2 fruit fly cellular contexts compared by ENCODE assay signal in the genomic region with DNA sequence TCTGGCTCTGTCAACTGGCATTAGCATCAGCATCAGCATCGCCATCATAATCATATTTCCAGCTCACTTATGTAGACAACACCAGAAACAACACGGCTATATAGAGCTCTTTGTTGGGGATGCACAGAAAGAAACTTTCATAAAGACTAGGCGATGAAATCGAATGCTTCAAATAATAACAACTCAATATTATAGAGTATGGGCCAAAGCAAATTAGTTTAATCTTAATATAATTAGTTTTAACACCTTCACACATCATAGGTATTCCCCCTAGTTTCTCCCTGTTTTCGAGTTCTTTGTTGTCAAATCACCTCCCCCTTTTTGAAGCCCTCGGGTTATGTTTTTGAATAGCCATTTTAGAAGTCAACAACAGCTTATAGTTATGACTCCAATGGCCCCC.
A peak's percentile ranks its signal among the peaks of the same experiment; 100 is the strongest.
TF ChIP-seq lines count a peak whose summit lies in the region.

No protein-coding gene starts in this region.

TF ChIP-seq in whole organism, embryonic, 481 proteins besides CTCF, POLR2A, EP300 and RAD21 (continued from another document and continues in another):
- peak; percentile 26 for TF ChIP-seq CG10979 (tag; optimal IDR thresholded peaks at IDR 0.05; lab: Kevin White, UChicago)
- TF ChIP-seq PHDP (tag; optimal IDR thresholded peaks at IDR 0.05; lab: Kevin White, UChicago) = peak; percentile 15
- TF ChIP-seq CG30020 (tag; optimal IDR thresholded peaks at IDR 0.05; lab: Kevin White, UChicago) = no peak
- TF ChIP-seq Asciz (GFP tag; optimal IDR thresholded peaks at IDR 0.05; lab: Kevin White, UChicago) = no peak
- peak; percentile 66; the same call in 2 of the 3 replicates for TF ChIP-seq otp (GFP tag; IDR thresholded peaks at IDR 0.05; lab: Robert Waterston, UW)
- TF ChIP-seq prd (optimal IDR thresholded peaks at IDR 0.05; lab: Kevin White, UChicago) = no peak
- peak; percentile 55; the same call in 1 of the 3 replicates for TF ChIP-seq prd (GFP tag; IDR thresholded peaks at IDR 0.05; lab: Robert Waterston, UW)
- peak; percentile 4 for TF ChIP-seq Hsf (GFP tag; optimal IDR thresholded peaks at IDR 0.05; lab: Kevin White, UChicago)
- no peak for TF ChIP-seq CG6175 (GFP tag; IDR thresholded peaks at IDR 0.05; lab: Robert Waterston, UW)
- TF ChIP-seq Dek (tag; optimal IDR thresholded peaks at IDR 0.05; lab: Kevin White, UChicago) = no peak
- TF ChIP-seq CG34422 (GFP tag; IDR thresholded peaks at IDR 0.05; lab: Robert Waterston, UW) = 0 out of 3 replicates have a peak, but pooled peaks have one; percentile 31
- no peak for TF ChIP-seq ara (GFP tag; IDR thresholded peaks at IDR 0.05; lab: Robert Waterston, UW)
- no peak for TF ChIP-seq crp (GFP tag; optimal IDR thresholded peaks at IDR 0.05; lab: Kevin White, UChicago)
- TF ChIP-seq sim (GFP tag; IDR thresholded peaks at IDR 0.05; lab: Robert Waterston, UW) = no peak
- no peak for TF ChIP-seq caup (GFP tag; optimal IDR thresholded peaks at IDR 0.05; lab: Kevin White, UChicago; ENCODE audit: severe bottlenecking)
- peak; percentile 2 for TF ChIP-seq grau (tag; optimal IDR thresholded peaks at IDR 0.05; lab: Kevin White, UChicago)
- TF ChIP-seq oc (tag; optimal IDR thresholded peaks at IDR 0.05; lab: Kevin White, UChicago) = peak; percentile 29
- no peak for TF ChIP-seq org-1 (GFP tag; optimal IDR thresholded peaks at IDR 0.05; lab: Kevin White, UChicago)
- 0 out of 3 replicates have a peak, but pooled peaks have one; percentile 34 for TF ChIP-seq so (GFP tag; IDR thresholded peaks at IDR 0.05; lab: Robert Waterston, UW)
- TF ChIP-seq Gsc (GFP tag; IDR thresholded peaks at IDR 0.05; lab: Robert Waterston, UW) = no peak
- peak in 1 of 2 experiments; percentile 7 for TF ChIP-seq chif (GFP tag; optimal IDR thresholded peaks at IDR 0.05; lab: Kevin White, UChicago)
- TF ChIP-seq twi (tag; optimal IDR thresholded peaks at IDR 0.05; lab: Kevin White, UChicago) = no peak
- TF ChIP-seq CG18262 (tag; optimal IDR thresholded peaks at IDR 0.05; lab: Kevin White, UChicago) = peak; percentile 29
- no peak for TF ChIP-seq wor (GFP tag; IDR thresholded peaks at IDR 0.05; lab: Robert Waterston, UW)
- TF ChIP-seq Sox100B (GFP tag; optimal IDR thresholded peaks at IDR 0.05; lab: Kevin White, UChicago) = peak; percentile 11
- no peak for TF ChIP-seq dmrt11E (tag; optimal IDR thresholded peaks at IDR 0.05; lab: Kevin White, UChicago)
- TF ChIP-seq CG18011 (GFP tag; optimal IDR thresholded peaks at IDR 0.05; lab: Kevin White, UChicago) = no peak
- peak; percentile 36 for TF ChIP-seq CG2712 (tag; optimal IDR thresholded peaks at IDR 0.05; lab: Kevin White, UChicago)
- TF ChIP-seq hkb (optimal IDR thresholded peaks at IDR 0.05; lab: Kevin White, UChicago) = no peak
- TF ChIP-seq hkb (GFP tag; IDR thresholded peaks at IDR 0.05; lab: Robert Waterston, UW) = peak; percentile 62
- no peak for TF ChIP-seq Mad (GFP tag; optimal IDR thresholded peaks at IDR 0.05; lab: Kevin White, UChicago)
- TF ChIP-seq HLHmδ (GFP tag; optimal IDR thresholded peaks at IDR 0.05; lab: Kevin White, UChicago) = no peak
- no peak for TF ChIP-seq Nf-YC (tag; optimal IDR thresholded peaks at IDR 0.05; lab: Kevin White, UChicago)
- no peak for TF ChIP-seq CG6254 (GFP tag; optimal IDR thresholded peaks at IDR 0.05; lab: Kevin White, UChicago)
- TF ChIP-seq CG2678 (tag; optimal IDR thresholded peaks at IDR 0.05; lab: Kevin White, UChicago) = peak; percentile 39
- peak; percentile 27 for TF ChIP-seq Oli (tag; optimal IDR thresholded peaks at IDR 0.05; lab: Kevin White, UChicago)
- no peak for TF ChIP-seq CG2889 (GFP tag; IDR thresholded peaks at IDR 0.05; lab: Robert Waterston, UW)
- TF ChIP-seq CG15073 (GFP tag; optimal IDR thresholded peaks at IDR 0.05; lab: Kevin White, UChicago) = no peak
- no peak for TF ChIP-seq CG12299 (tag; optimal IDR thresholded peaks at IDR 0.05; lab: Kevin White, UChicago)
- TF ChIP-seq tx (GFP tag; optimal IDR thresholded peaks at IDR 0.05; lab: Kevin White, UChicago) = no peak
- no peak for TF ChIP-seq CG14667 (GFP tag; IDR thresholded peaks at IDR 0.05; lab: Robert Waterston, UW)
- TF ChIP-seq E2f1 (GFP tag; IDR thresholded peaks at IDR 0.05; lab: Robert Waterston, UW) = 0 out of 2 replicates have a peak, but pooled peaks have one; percentile 11
- no peak for TF ChIP-seq E2f2 (GFP tag; IDR thresholded peaks at IDR 0.05; lab: Robert Waterston, UW)
- TF ChIP-seq esg (GFP tag; conservative IDR thresholded peaks at IDR 0.05; lab: Robert Waterston, UW) = 0 out of 2 replicates have a peak, but pooled peaks have one; percentile 18
- TF ChIP-seq CG1529 (GFP tag; optimal IDR thresholded peaks at IDR 0.05; lab: Kevin White, UChicago) = no peak
- peak; percentile 10 for TF ChIP-seq unpg (GFP tag; optimal IDR thresholded peaks at IDR 0.05; lab: Kevin White, UChicago)
- TF ChIP-seq gce (GFP tag; IDR thresholded peaks at IDR 0.05; lab: Robert Waterston, UW) = 0 out of 3 replicates have a peak, but pooled peaks have one; percentile 9
- no peak for TF ChIP-seq sd (tag; optimal IDR thresholded peaks at IDR 0.05; lab: Kevin White, UChicago)
- no peak for TF ChIP-seq ro (GFP tag; IDR thresholded peaks at IDR 0.05; lab: Robert Waterston, UW)
- peak; percentile 41; the same call in 2 of the 3 replicates for TF ChIP-seq row (GFP tag; IDR thresholded peaks at IDR 0.05; lab: Robert Waterston, UW)
- TF ChIP-seq CG4328 (GFP tag; optimal IDR thresholded peaks at IDR 0.05; lab: Kevin White, UChicago) = no peak
- peak; percentile 39 for TF ChIP-seq CG17359 (tag; optimal IDR thresholded peaks at IDR 0.05; lab: Kevin White, UChicago)
- peak; percentile 24 for TF ChIP-seq CG12391 (tag; optimal IDR thresholded peaks at IDR 0.05; lab: Kevin White, UChicago)
- TF ChIP-seq ase (GFP tag; IDR thresholded peaks at IDR 0.05; lab: Robert Waterston, UW) = peak; percentile 52; the same call in 1 of the 3 replicates
- no peak for TF ChIP-seq CG12659 (GFP tag; optimal IDR thresholded peaks at IDR 0.05; lab: Kevin White, UChicago)
- TF ChIP-seq scrt (GFP tag; optimal IDR thresholded peaks at IDR 0.05; lab: Kevin White, UChicago) = no peak
- TF ChIP-seq z (GFP tag; IDR thresholded peaks at IDR 0.05; lab: Robert Waterston, UW) = no peak
- 0 out of 2 replicates have a peak, but pooled peaks have one; percentile 15 for TF ChIP-seq CG11696 (GFP tag; IDR thresholded peaks at IDR 0.05; lab: Robert Waterston, UW)
- TF ChIP-seq Rfx (GFP tag; IDR thresholded peaks at IDR 0.05; lab: Robert Waterston, UW) = no peak
- TF ChIP-seq gsb (GFP tag; IDR thresholded peaks at IDR 0.05; lab: Robert Waterston, UW) = no peak
- peak; percentile 19 for TF ChIP-seq Six4 (GFP tag; optimal IDR thresholded peaks at IDR 0.05; lab: Kevin White, UChicago)
- TF ChIP-seq Ptx1 (GFP tag; IDR thresholded peaks at IDR 0.05; lab: Robert Waterston, UW) = no peak
- TF ChIP-seq CG43689 (GFP tag; IDR thresholded peaks at IDR 0.05; lab: Robert Waterston, UW) = no peak
- no peak for TF ChIP-seq Deaf1 (tag; optimal IDR thresholded peaks at IDR 0.05; lab: Kevin White, UChicago)

TF ChIP-seq in whole organism, prepupa, 60 proteins besides CTCF, POLR2A, EP300 and RAD21 (continued from another document):
- no peak for TF ChIP-seq Eip93F (GFP tag; optimal IDR thresholded peaks at IDR 0.05; lab: Kevin White, UChicago)
- TF ChIP-seq salr (GFP tag; optimal IDR thresholded peaks at IDR 0.05; lab: Kevin White, UChicago) = no peak
- no peak for TF ChIP-seq Hr39 (GFP tag; optimal IDR thresholded peaks at IDR 0.05; lab: Kevin White, UChicago)
- peak; percentile 17 for TF ChIP-seq Hr4 (GFP tag; optimal IDR thresholded peaks at IDR 0.05; lab: Kevin White, UChicago)
- no peak for TF ChIP-seq Ets21C (GFP tag; optimal IDR thresholded peaks at IDR 0.05; lab: Kevin White, UChicago)
- TF ChIP-seq topi (GFP tag; optimal IDR thresholded peaks at IDR 0.05; lab: Kevin White, UChicago) = no peak
- TF ChIP-seq CG16779 (tag; optimal IDR thresholded peaks at IDR 0.05; lab: Kevin White, UChicago) = no peak
- peak; percentile 71; the same call in 1 of the 3 replicates for TF ChIP-seq CG6163 (GFP tag; IDR thresholded peaks at IDR 0.05; lab: Robert Waterston, UW)
- TF ChIP-seq CG11294 (GFP tag; IDR thresholded peaks at IDR 0.05; lab: Robert Waterston, UW) = no peak
- no peak for TF ChIP-seq Hr38 (GFP tag; optimal IDR thresholded peaks at IDR 0.05; lab: Kevin White, UChicago)
- no peak for TF ChIP-seq CG6276 (GFP tag; optimal IDR thresholded peaks at IDR 0.05; lab: Kevin White, UChicago)
- TF ChIP-seq cyc (GFP tag; optimal IDR thresholded peaks at IDR 0.05; lab: Kevin White, UChicago) = no peak
- TF ChIP-seq CG3919 (GFP tag; optimal IDR thresholded peaks at IDR 0.05; lab: Kevin White, UChicago) = peak; percentile 11
- TF ChIP-seq CG10669 (GFP tag; optimal IDR thresholded peaks at IDR 0.05; lab: Kevin White, UChicago) = no peak
- no peak for TF ChIP-seq CG1621 (tag; optimal IDR thresholded peaks at IDR 0.05; lab: Kevin White, UChicago)
- TF ChIP-seq pdm3 (GFP tag; optimal IDR thresholded peaks at IDR 0.05; lab: Kevin White, UChicago) = no peak
- no peak for TF ChIP-seq vri (GFP tag; optimal IDR thresholded peaks at IDR 0.05; lab: Kevin White, UChicago)
- no peak for TF ChIP-seq Eip75B (GFP tag; optimal IDR thresholded peaks at IDR 0.05; lab: Kevin White, UChicago)
- no peak for TF ChIP-seq dsx (GFP tag; optimal IDR thresholded peaks at IDR 0.05; lab: Kevin White, UChicago; ENCODE audit: poor library complexity, severe bottlenecking)
- peak; percentile 33; the same call in 2 of the 3 replicates for TF ChIP-seq CG8119 (GFP tag; IDR thresholded peaks at IDR 0.05; lab: Robert Waterston, UW)
- no peak for TF ChIP-seq CG8632 (GFP tag; optimal IDR thresholded peaks at IDR 0.05; lab: Kevin White, UChicago)
- TF ChIP-seq svp (GFP tag; lab: Kevin White, UChicago) = no peak
- TF ChIP-seq CG6792 (GFP tag; optimal IDR thresholded peaks at IDR 0.05; lab: Kevin White, UChicago) = no peak
- TF ChIP-seq CG3032 (tag; optimal IDR thresholded peaks at IDR 0.05; lab: Kevin White, UChicago) = peak; percentile 8
- TF ChIP-seq eg (GFP tag; IDR thresholded peaks at IDR 0.05; lab: Robert Waterston, UW) = peak; percentile 52; the same call in 2 of the 3 replicates
- no peak for TF ChIP-seq CG4318 (GFP tag; optimal IDR thresholded peaks at IDR 0.05; lab: Kevin White, UChicago)
- peak; percentile 4 for TF ChIP-seq Sox14 (GFP tag; optimal IDR thresholded peaks at IDR 0.05; lab: Kevin White, UChicago)
- no peak for TF ChIP-seq fd59A (GFP tag; optimal IDR thresholded peaks at IDR 0.05; lab: Kevin White, UChicago)
